Fruit fly (Drosophila melanogaster) whole organism, pupa: ENCODE data around the gene CG5001.

ENCODE experiments used
- CG10348 ChIP-seq: fragments of 200-800 bp; sonication (Bioruptor generic); IDR thresholded peaks from 2 replicates; pipeline ENCODE4 v1.3.6; 2022; ENCODE audit warnings: missing biosample characterization, missing genetic modification characterization
- CG12605 ChIP-seq: fragments of 200-800 bp; sonication (Bioruptor generic); IDR thresholded peaks from 2 replicates; pipeline ENCODE4 v1.3.6; 2022; ENCODE audit warnings: missing biosample characterization, missing genetic modification characterization
- CG13204 ChIP-seq: fragments of 200-800 bp; sonication (Bioruptor generic); optimal IDR thresholded peaks from 2 replicates; lab custom pipeline; 2018; ENCODE audit warnings: missing biosample characterization, mild to moderate bottlenecking, missing genetic modification characterization, moderate library complexity
- CG14655 ChIP-seq: fragments of 200-800 bp; sonication (Bioruptor generic); optimal IDR thresholded peaks from 3 replicates; lab custom pipeline; 2017; ENCODE audit warnings: mild to moderate bottlenecking, missing biosample characterization, missing genetic modification reagents, missing genetic modification characterization
- CG15710 ChIP-seq: fragments of 200-800 bp; sonication (Bioruptor generic); optimal IDR thresholded peaks from 2 replicates; lab custom pipeline; 2018; ENCODE audit warnings: missing biosample characterization, mild to moderate bottlenecking, missing genetic modification characterization, moderate library complexity
- CG17806 ChIP-seq: fragments of 200-800 bp; sonication (Bioruptor generic); optimal IDR thresholded peaks from 2 replicates; lab custom pipeline; 2018; ENCODE audit warnings: missing biosample characterization, mild to moderate bottlenecking, missing genetic modification characterization, moderate library complexity
- CG32121 ChIP-seq: fragments of 200-800 bp; sonication (Bioruptor generic); IDR thresholded peaks from 2 replicates; pipeline ENCODE4 v1.3.6; 2022; ENCODE audit warnings: missing biosample characterization, missing genetic modification characterization
- CG34367 ChIP-seq: fragments of 200-800 bp; sonication (Bioruptor generic); optimal IDR thresholded peaks from 2 replicates; lab custom pipeline; 2018; ENCODE audit warnings: missing biosample characterization, mild to moderate bottlenecking, missing genetic modification characterization
- CG4496 ChIP-seq: fragments of 200-800 bp; sonication (Bioruptor generic); IDR thresholded peaks from 3 replicates; pipeline ENCODE4 v1.3.6; 2022; ENCODE audit warnings: missing biosample characterization, missing genetic modification characterization
- CG8159 ChIP-seq: fragments of 200-800 bp; sonication (Bioruptor generic); optimal IDR thresholded peaks from 3 replicates; lab custom pipeline; 2018; ENCODE audit warnings: missing biosample characterization, mild to moderate bottlenecking, missing genetic modification characterization, moderate library complexity
- CG8301 ChIP-seq: fragments of 200-800 bp; sonication (Bioruptor generic); optimal IDR thresholded peaks from 2 replicates; lab custom pipeline; 2018; ENCODE audit warnings: missing biosample characterization, mild to moderate bottlenecking, missing genetic modification characterization
- CG9948 ChIP-seq: fragments of 200-800 bp; sonication (Bioruptor generic); optimal IDR thresholded peaks from 2 replicates; lab custom pipeline; 2018; ENCODE audit warnings: missing biosample characterization, mild to moderate bottlenecking, missing genetic modification characterization, moderate library complexity
- D1 ChIP-seq: fragments of 200-800 bp; sonication (Bioruptor generic); optimal IDR thresholded peaks from 2 replicates; lab custom pipeline; 2018; ENCODE audit warnings: missing biosample characterization, mild to moderate bottlenecking, missing genetic modification characterization, moderate library complexity
- EcR ChIP-seq: fragments of 200-800 bp; sonication (Bioruptor generic); optimal IDR thresholded peaks from 3 replicates; lab custom pipeline; 2019; ENCODE audit warnings: missing biosample characterization, missing genetic modification characterization, mild to moderate bottlenecking, moderate library complexity, missing genetic modification reagents
- Ets98B ChIP-seq: fragments of 200-800 bp; sonication (Bioruptor generic); IDR thresholded peaks from 2 replicates; pipeline ENCODE4 v1.3.6; 2022; ENCODE audit warnings: missing biosample characterization, missing genetic modification characterization
- Pif1A ChIP-seq: fragments of 200-800 bp; sonication (Bioruptor generic); optimal IDR thresholded peaks from 3 replicates; lab custom pipeline; 2016; ENCODE audit warnings: missing biosample characterization, missing genetic modification characterization
- Pif1B ChIP-seq: fragments of 200-800 bp; sonication (Bioruptor generic); optimal IDR thresholded peaks from 3 replicates; lab custom pipeline; 2016; ENCODE audit warnings: missing biosample characterization, missing genetic modification characterization
- Snoo ChIP-seq: fragments of 200-800 bp; sonication (Bioruptor generic); optimal IDR thresholded peaks from 3 replicates; lab custom pipeline; 2017; ENCODE audit warnings: missing biosample characterization, mild to moderate bottlenecking, missing genetic modification characterization, inconsistent platforms
- fd96Ca ChIP-seq: fragments of 200-800 bp; sonication (Bioruptor generic); IDR thresholded peaks from 3 replicates; pipeline ENCODE4 v1.3.6; 2022; ENCODE audit warnings: missing biosample characterization, missing genetic modification characterization
- gl ChIP-seq: fragments of 200-800 bp; sonication (Bioruptor generic); optimal IDR thresholded peaks from 2 replicates; lab custom pipeline; 2018; ENCODE audit warnings: missing biosample characterization, mild to moderate bottlenecking, missing genetic modification characterization
- rn ChIP-seq: fragments of 200-800 bp; sonication (Bioruptor generic); IDR thresholded peaks from 2 replicates; pipeline ENCODE4 v1.3.6; 2022; ENCODE audit warnings: missing biosample characterization, missing genetic modification characterization

CG5001 gene

dm6 chr2L:1202445-1202844 is 16.9 kb downstream of the CG5001 start:
- TF ChIP-seq gl (tag; lab: Kevin White, UChicago) (no peak), CG14655 (GFP tag; lab: Kevin White, UChicago) (no peak), Snoo (no peak), CG32121 (no peak), CG13204 (no peak), CG34367 (no peak), CG10348 (GFP tag; lab: Robert Waterston, UW) (no peak), CG8301 (tag; lab: Kevin White, UChicago) (no peak), CG15710 (tag; lab: Kevin White, UChicago) (no peak), Pif1B (GFP tag; lab: Kevin White, UChicago) (no peak), CG8159 (tag; lab: Kevin White, UChicago) (no peak), CG17806 (tag; lab: Kevin White, UChicago) (no peak), CG4496 (GFP tag; lab: Robert Waterston, UW) (no peak), CG9948 (tag; lab: Kevin White, UChicago) (no peak), EcR (GFP tag; lab: Kevin White, UChicago) (no peak), CG12605 (no peak), rn (GFP tag; lab: Robert Waterston, UW) (no peak), Ets98B (GFP tag; lab: Robert Waterston, UW) (no peak)

- TF ChIP-seq D1 (tag; lab: Kevin White, UChicago) (no peak), CG9948 (tag; lab: Kevin White, UChicago) (no peak), Pif1A (GFP tag; lab: Kevin White, UChicago) (no peak), CG14655 (GFP tag; lab: Kevin White, UChicago) (no peak), CG8301 (tag; lab: Kevin White, UChicago) (no peak), CG4496 (GFP tag; lab: Robert Waterston, UW) (no peak), CG32121 (no peak), CG13204 (no peak), CG8159 (tag; lab: Kevin White, UChicago) (no peak), CG12605 (no peak), Pif1B (GFP tag; lab: Kevin White, UChicago) (no peak), rn (GFP tag; lab: Robert Waterston, UW) (no peak), CG17806 (tag; lab: Kevin White, UChicago) (no peak), EcR (GFP tag; lab: Kevin White, UChicago) (no peak), fd96Ca (no peak), CG10348 (GFP tag; lab: Robert Waterston, UW) (no peak), gl (tag; lab: Kevin White, UChicago) (no peak), Snoo (no peak), Ets98B (GFP tag; lab: Robert Waterston, UW) (no peak), CG34367 (no peak)
These were observed 18.4 kb downstream of the CG5001 start, which contains the start of gene CG14342 for dm6 chr2L:1203915-1204314. TSS of gene CG14342 (plus strand) at chr2L:1204215.

- peak; percentile 35; the same call in 1 of the 3 replicates for TF ChIP-seq CG4496 (GFP tag; lab: Robert Waterston, UW)
- TF ChIP-seq Pif1B (GFP tag; lab: Kevin White, UChicago): no peak
- TF ChIP-seq EcR (GFP tag; lab: Kevin White, UChicago): no peak
- 0 out of 2 replicates have a peak, but pooled peaks have one; percentile 19 for TF ChIP-seq Ets98B (GFP tag; lab: Robert Waterston, UW)
- TF ChIP-seq rn (GFP tag; lab: Robert Waterston, UW): no peak
- no peak for TF ChIP-seq CG17806 (tag; lab: Kevin White, UChicago)
- no peak for TF ChIP-seq CG15710 (tag; lab: Kevin White, UChicago)
- no peak for TF ChIP-seq Pif1A (GFP tag; lab: Kevin White, UChicago)
- TF ChIP-seq CG12605: no peak
- no peak for TF ChIP-seq CG32121
- TF ChIP-seq fd96Ca: 0 out of 3 replicates have a peak, but pooled peaks have one; percentile 29
- no peak for TF ChIP-seq CG9948 (tag; lab: Kevin White, UChicago)
- no peak for TF ChIP-seq CG13204
- TF ChIP-seq CG34367: no peak
- no peak for TF ChIP-seq gl (tag; lab: Kevin White, UChicago)
- no peak for TF ChIP-seq CG8159 (tag; lab: Kevin White, UChicago)
- TF ChIP-seq CG14655 (GFP tag; lab: Kevin White, UChicago): no peak
- TF ChIP-seq CG10348 (GFP tag; lab: Robert Waterston, UW): 0 out of 2 replicates have a peak, but pooled peaks have one; percentile 22
These were observed 21.9 kb downstream of the CG5001 start for dm6 chr2L:1207432-1207831.

- TF ChIP-seq CG34367: no peak
- TF ChIP-seq CG32121: no peak
- no peak for TF ChIP-seq CG8159 (tag; lab: Kevin White, UChicago)
- TF ChIP-seq D1 (tag; lab: Kevin White, UChicago): no peak
- no peak for TF ChIP-seq CG9948 (tag; lab: Kevin White, UChicago)
- no peak for TF ChIP-seq Pif1B (GFP tag; lab: Kevin White, UChicago)
- no peak for TF ChIP-seq CG15710 (tag; lab: Kevin White, UChicago)
- TF ChIP-seq Ets98B (GFP tag; lab: Robert Waterston, UW): no peak
- TF ChIP-seq Snoo: no peak
- no peak for TF ChIP-seq CG4496 (GFP tag; lab: Robert Waterston, UW)
- TF ChIP-seq CG10348 (GFP tag; lab: Robert Waterston, UW): no peak
- TF ChIP-seq CG8301 (tag; lab: Kevin White, UChicago): no peak
- TF ChIP-seq gl (tag; lab: Kevin White, UChicago): no peak
- no peak for TF ChIP-seq rn (GFP tag; lab: Robert Waterston, UW)
- no peak for TF ChIP-seq CG13204
- no peak for TF ChIP-seq Pif1A (GFP tag; lab: Kevin White, UChicago)
- TF ChIP-seq EcR (GFP tag; lab: Kevin White, UChicago): no peak
- TF ChIP-seq CG17806 (tag; lab: Kevin White, UChicago): no peak
- no peak for TF ChIP-seq fd96Ca
- no peak for TF ChIP-seq CG14655 (GFP tag; lab: Kevin White, UChicago)
These were observed 26.0 kb downstream of the CG5001 start for dm6 chr2L:1211528-1211927.

DNA sequence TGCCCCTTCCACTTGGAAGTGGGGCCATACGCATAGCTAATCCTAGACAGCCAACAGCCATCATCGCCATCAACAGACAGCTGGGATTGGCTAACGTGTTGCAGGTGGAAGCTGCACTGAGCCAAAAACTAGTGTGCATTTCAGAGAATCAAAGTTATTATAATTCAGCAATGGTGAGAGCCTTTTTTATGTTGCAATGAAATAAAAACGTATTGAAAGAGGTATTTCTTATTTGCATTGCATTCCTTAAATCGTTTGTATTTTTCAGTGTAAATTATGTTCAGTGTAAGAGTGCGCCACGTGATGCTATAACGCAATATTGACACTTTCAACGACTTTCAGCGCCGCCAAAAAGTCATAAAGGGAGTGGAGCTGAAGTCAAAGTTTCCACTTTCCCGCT is 28.0 kb downstream of the CG5001 start:
- TF ChIP-seq CG10348 (GFP tag; lab: Robert Waterston, UW) (no peak), Pif1A (GFP tag; lab: Kevin White, UChicago) (no peak), CG8159 (tag; lab: Kevin White, UChicago) (no peak)
